Worm (Caenorhabditis elegans) whole organism, young adult: ENCODE data around the gene F20D1.22.

Source experiments
- F33H1.4 ChIP-seq: fragments of 200-800 bp; sonication (Bioruptor generic); IDR thresholded peaks from 2 replicates; pipeline ENCODE4 v1.3.6; 2022; ENCODE audit warnings: missing genetic modification reagents, missing genetic modification characterization, missing compliant biosample characterization
- F49E8.2 ChIP-seq: sonication (generic microtip); optimal IDR thresholded peaks from 3 replicates; lab custom pipeline; 2017; ENCODE audit warnings: missing genetic modification characterization, mild to moderate bottlenecking, missing compliant biosample characterization, antibody characterized with exemption, moderate library complexity; ENCODE audit not compliant: insufficient read depth
- F55B11.4 ChIP-seq: sonication (generic microtip); optimal IDR thresholded peaks from 2 replicates; lab custom pipeline; 2016; ENCODE audit warnings: missing compliant biosample characterization, missing genetic modification characterization, borderline replicate concordance; ENCODE audit not compliant: insufficient read depth
- Y53F4B.3 ChIP-seq: fragments of 200-800 bp; sonication (Bioruptor generic); IDR thresholded peaks from 2 replicates; pipeline ENCODE4 v1.3.6; 2022; ENCODE audit warnings: missing genetic modification reagents, missing genetic modification characterization, missing compliant biosample characterization
- Y56A3A.18 ChIP-seq: fragments of 200-800 bp; sonication (Bioruptor generic); IDR thresholded peaks from 2 replicates; pipeline ENCODE4 v1.3.6; 2022; ENCODE audit warnings: missing genetic modification reagents, missing genetic modification characterization, missing compliant biosample characterization
- Y67H2A.10 ChIP-seq: fragments of 200-800 bp; sonication (Bioruptor generic); conservative IDR thresholded peaks from 2 replicates; pipeline ENCODE4 v1.3.6; 2022; ENCODE audit warnings: missing genetic modification reagents, missing genetic modification characterization, missing compliant biosample characterization
- Y79H2A.3 ChIP-seq: fragments of 200-800 bp; sonication (Bioruptor generic); conservative IDR thresholded peaks from 2 replicates; pipeline ENCODE4 v1.3.6; 2022; ENCODE audit warnings: missing genetic modification reagents, missing genetic modification characterization, missing compliant biosample characterization
- aptf-2 ChIP-seq: fragments of 200-800 bp; sonication (Bioruptor generic); conservative IDR thresholded peaks from 2 replicates; pipeline ENCODE4 v1.3.6; 2022; ENCODE audit warnings: missing genetic modification reagents, missing genetic modification characterization, missing compliant biosample characterization
- athp-1 ChIP-seq: sonication (generic microtip); optimal IDR thresholded peaks from 2 replicates; lab custom pipeline; 2017; ENCODE audit warnings: mild to moderate bottlenecking, missing genetic modification characterization, missing compliant biosample characterization
- bed-2 ChIP-seq: fragments of 200-800 bp; sonication (Bioruptor generic); IDR thresholded peaks from 2 replicates; pipeline ENCODE4 v1.3.6; 2022; ENCODE audit warnings: missing genetic modification reagents, missing genetic modification characterization, missing compliant biosample characterization
- ccch-3 ChIP-seq: fragments of 200-800 bp; sonication (Bioruptor generic); optimal IDR thresholded peaks from 2 replicates; lab custom pipeline; 2018; ENCODE audit warnings: mild to moderate bottlenecking, missing genetic modification characterization, missing compliant biosample characterization
- ceh-100 ChIP-seq: fragments of 200-800 bp; sonication (Bioruptor generic); IDR thresholded peaks from 2 replicates; pipeline ENCODE4 v1.3.6; 2022; ENCODE audit warnings: missing genetic modification reagents, missing genetic modification characterization, missing compliant biosample characterization
- ceh-79 ChIP-seq: sonication (generic microtip); optimal IDR thresholded peaks from 2 replicates; lab custom pipeline; 2017; ENCODE audit warnings: mild to moderate bottlenecking, missing genetic modification characterization, missing compliant biosample characterization
- ceh-91 ChIP-seq: fragments of 200-800 bp; sonication (Bioruptor generic); IDR thresholded peaks from 2 replicates; pipeline ENCODE4 v1.3.6; 2022; ENCODE audit warnings: missing genetic modification reagents, missing genetic modification characterization, missing compliant biosample characterization
- egrh-3 ChIP-seq: fragments of 200-800 bp; sonication (Bioruptor generic); IDR thresholded peaks from 2 replicates; pipeline ENCODE4 v1.3.6; 2022; ENCODE audit warnings: missing genetic modification reagents, missing genetic modification characterization, missing compliant biosample characterization
- ets-4 ChIP-seq: fragments of 200-800 bp; sonication (Bioruptor generic); optimal IDR thresholded peaks from 2 replicates; lab custom pipeline; 2018; ENCODE audit warnings: mild to moderate bottlenecking, missing genetic modification characterization, missing compliant biosample characterization
- hlh-26 ChIP-seq: fragments of 200-800 bp; sonication (Bioruptor generic); conservative IDR thresholded peaks from 2 replicates; pipeline ENCODE4 v1.3.6; 2022; ENCODE audit warnings: missing genetic modification reagents, missing genetic modification characterization, missing compliant biosample characterization
- hmg-1.2 ChIP-seq: fragments of 200-800 bp; sonication (Bioruptor generic); IDR thresholded peaks from 2 replicates; pipeline ENCODE4 v1.3.6; 2022; ENCODE audit warnings: missing genetic modification reagents, missing genetic modification characterization, missing compliant biosample characterization
- lin-26 ChIP-seq: fragments of 200-800 bp; sonication (Bioruptor generic); IDR thresholded peaks from 2 replicates; pipeline ENCODE4 v1.3.6; 2022; ENCODE audit warnings: missing genetic modification reagents, missing genetic modification characterization, missing compliant biosample characterization
- lin-40 ChIP-seq: sonication (generic microtip); optimal IDR thresholded peaks from 2 replicates; lab custom pipeline; 2016; ENCODE audit warnings: missing genetic modification characterization, mild to moderate bottlenecking, missing compliant biosample characterization, missing genotype, missing genetic modification reagents
- lsy-27 ChIP-seq: sonication (generic microtip); optimal IDR thresholded peaks from 2 replicates; lab custom pipeline; 2017; ENCODE audit warnings: missing genetic modification characterization, mild to moderate bottlenecking, missing compliant biosample characterization, antibody characterized with exemption, missing genotype, borderline replicate concordance; ENCODE audit not compliant: insufficient read depth
- madf-10 ChIP-seq: sonication (generic microtip); optimal IDR thresholded peaks from 2 replicates; lab custom pipeline; 2016; ENCODE audit warnings: mild to moderate bottlenecking, missing genetic modification characterization, missing compliant biosample characterization
- mcd-1 ChIP-seq: fragments of 200-800 bp; sonication (Bioruptor generic); IDR thresholded peaks from 2 replicates; pipeline ENCODE4 v1.3.6; 2022; ENCODE audit warnings: missing genetic modification reagents, missing genetic modification characterization, missing compliant biosample characterization
- nfyb-1 ChIP-seq: fragments of 200-800 bp; sonication (Bioruptor generic); IDR thresholded peaks from 2 replicates; pipeline ENCODE4 v1.3.6; 2022; ENCODE audit warnings: missing genetic modification reagents, missing genetic modification characterization, missing compliant biosample characterization
- nhr-179 ChIP-seq: sonication (generic microtip); optimal IDR thresholded peaks from 2 replicates; lab custom pipeline; 2016; ENCODE audit warnings: mild to moderate bottlenecking, missing genetic modification characterization, missing compliant biosample characterization
- nhr-80 ChIP-seq: sonication (generic microtip); optimal IDR thresholded peaks from 2 replicates; lab custom pipeline; 2016; ENCODE audit warnings: missing genetic modification characterization, missing compliant biosample characterization
- repo-1 ChIP-seq: sonication (generic microtip); optimal IDR thresholded peaks from 2 replicates; lab custom pipeline; 2017; ENCODE audit warnings: mild to moderate bottlenecking, missing genetic modification characterization, missing compliant biosample characterization
- snpc-1.1 ChIP-seq: sonication (generic microtip); optimal IDR thresholded peaks from 2 replicates; lab custom pipeline; 2017; ENCODE audit warnings: missing genetic modification characterization, mild to moderate bottlenecking, missing compliant biosample characterization, antibody characterized with exemption, moderate library complexity, missing genotype, missing genetic modification reagents; ENCODE audit not compliant: insufficient read depth
- somi-1 ChIP-seq: fragments of 200-800 bp; sonication (Bioruptor generic); optimal IDR thresholded peaks from 2 replicates; lab custom pipeline; 2018; ENCODE audit warnings: mild to moderate bottlenecking, missing genetic modification characterization, missing compliant biosample characterization
- tbx-9 ChIP-seq: sonication (generic microtip); optimal IDR thresholded peaks from 2 replicates; lab custom pipeline; 2016; ENCODE audit warnings: borderline replicate concordance, missing genetic modification characterization, inconsistent platforms, missing compliant biosample characterization
- unc-62 ChIP-seq: fragments of 150-350 bp; optimal IDR thresholded peaks from 2 replicates; lab custom pipeline; 2014; ENCODE audit warnings: missing biosample characterization, missing genetic modification reagents, missing genetic modification characterization
- xnd-1 ChIP-seq: sonication (generic microtip); optimal IDR thresholded peaks from 2 replicates; lab custom pipeline; 2016; ENCODE audit warnings: missing genotype, missing genetic modification reagents, missing genetic modification characterization, missing compliant biosample characterization
- zfh-2 ChIP-seq: fragments of 200-800 bp; sonication (Bioruptor generic); conservative IDR thresholded peaks from 2 replicates; pipeline ENCODE4 v1.3.6; 2022; ENCODE audit warnings: missing genetic modification reagents, missing genetic modification characterization, missing compliant biosample characterization
- zim-3 ChIP-seq: sonication (generic microtip); optimal IDR thresholded peaks from 2 replicates; lab custom pipeline; 2017; ENCODE audit warnings: mild to moderate bottlenecking, missing genetic modification characterization, moderate library complexity, missing compliant biosample characterization
- ztf-6 ChIP-seq: fragments of 200-800 bp; sonication (Bioruptor generic); IDR thresholded peaks from 2 replicates; pipeline ENCODE4 v1.3.6; 2022; ENCODE audit warnings: missing genetic modification reagents, missing genetic modification characterization, missing compliant biosample characterization

F20D1.22 gene

DNA sequence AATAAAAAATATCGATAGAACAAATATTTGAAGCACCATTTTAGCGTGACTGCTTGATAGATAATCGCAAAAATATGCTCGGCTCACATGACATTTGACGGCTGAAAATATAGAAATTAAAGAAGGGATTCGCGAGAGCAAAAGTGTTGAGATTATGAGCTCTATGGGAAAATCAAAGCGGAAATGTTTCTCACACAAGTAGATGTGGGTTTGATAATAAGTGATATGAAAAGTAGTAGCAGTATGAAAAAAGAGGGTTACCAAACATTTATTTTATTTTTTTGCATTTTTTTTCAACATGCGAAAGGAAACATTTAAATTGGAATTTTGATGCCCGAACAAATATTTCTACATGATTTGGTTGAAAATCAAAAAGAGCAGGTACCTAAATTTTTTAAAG is 24.7 kb downstream of the F20D1.22 start, which contains the start of gene iglr-1:
iglr-1 (minus strand) TSS at position 101 of the 400 bp plus-strand sequence.
- TF ChIP-seq repo-1 (no peak), egrh-3 (GFP tag; lab: Robert Waterston, UW) (no peak), zfh-2 (no peak), madf-10 (no peak), tbx-9 (no peak)

ce11 chrX:14993744-14994143 is 27.1 kb downstream of the F20D1.22 start:
- TF ChIP-seq F55B11.4 (tag; lab: Kevin White, UChicago), result no peak
- no peak for TF ChIP-seq lsy-27 (tag; lab: Kevin White, UChicago)
- no peak for TF ChIP-seq egrh-3 (GFP tag; lab: Robert Waterston, UW)
- no peak for TF ChIP-seq ceh-100
- no peak for TF ChIP-seq snpc-1.1
- TF ChIP-seq nhr-80, result no peak
- TF ChIP-seq F33H1.4 (GFP tag; lab: Robert Waterston, UW), result no peak
- no peak for TF ChIP-seq unc-62
- no peak for TF ChIP-seq mcd-1
- TF ChIP-seq ccch-3, result no peak
- no peak for TF ChIP-seq somi-1 (GFP tag; lab: Kevin White, UChicago)
- TF ChIP-seq nfyb-1 (GFP tag; lab: Robert Waterston, UW), result no peak
- no peak for TF ChIP-seq hmg-1.2 (GFP tag; lab: Robert Waterston, UW)
- no peak for TF ChIP-seq Y56A3A.18 (GFP tag; lab: Robert Waterston, UW)
- no peak for TF ChIP-seq Y79H2A.3 (GFP tag; lab: Robert Waterston, UW)
- TF ChIP-seq lin-26 (GFP tag; lab: Robert Waterston, UW), result no peak
- TF ChIP-seq ceh-91 (GFP tag; lab: Robert Waterston, UW), result no peak
- TF ChIP-seq hlh-26, result no peak

ce11 chrX:14999101-14999500 is 32.5 kb downstream of the F20D1.22 start, which contains the start of gene cutl-3:
TSS of gene cutl-3 (minus strand) at chrX:14999201.
- TF ChIP-seq aptf-2, result no peak
- no peak for TF ChIP-seq lin-40 (tag; lab: Kevin White, UChicago)
- no peak for TF ChIP-seq xnd-1 (tag; lab: Kevin White, UChicago)
- no peak for TF ChIP-seq athp-1
- no peak for TF ChIP-seq bed-2 (GFP tag; lab: Robert Waterston, UW)
- no peak for TF ChIP-seq F49E8.2 (tag; lab: Kevin White, UChicago)
- TF ChIP-seq Y67H2A.10, result no peak
- TF ChIP-seq madf-10, result no peak
- TF ChIP-seq nhr-179 (tag; lab: Kevin White, UChicago), result no peak
- TF ChIP-seq ztf-6 (GFP tag; lab: Robert Waterston, UW), result no peak
- no peak for TF ChIP-seq zim-3 (tag; lab: Kevin White, UChicago)
- TF ChIP-seq Y53F4B.3, result no peak
- TF ChIP-seq ceh-79 (tag; lab: Kevin White, UChicago), result no peak

DNA sequence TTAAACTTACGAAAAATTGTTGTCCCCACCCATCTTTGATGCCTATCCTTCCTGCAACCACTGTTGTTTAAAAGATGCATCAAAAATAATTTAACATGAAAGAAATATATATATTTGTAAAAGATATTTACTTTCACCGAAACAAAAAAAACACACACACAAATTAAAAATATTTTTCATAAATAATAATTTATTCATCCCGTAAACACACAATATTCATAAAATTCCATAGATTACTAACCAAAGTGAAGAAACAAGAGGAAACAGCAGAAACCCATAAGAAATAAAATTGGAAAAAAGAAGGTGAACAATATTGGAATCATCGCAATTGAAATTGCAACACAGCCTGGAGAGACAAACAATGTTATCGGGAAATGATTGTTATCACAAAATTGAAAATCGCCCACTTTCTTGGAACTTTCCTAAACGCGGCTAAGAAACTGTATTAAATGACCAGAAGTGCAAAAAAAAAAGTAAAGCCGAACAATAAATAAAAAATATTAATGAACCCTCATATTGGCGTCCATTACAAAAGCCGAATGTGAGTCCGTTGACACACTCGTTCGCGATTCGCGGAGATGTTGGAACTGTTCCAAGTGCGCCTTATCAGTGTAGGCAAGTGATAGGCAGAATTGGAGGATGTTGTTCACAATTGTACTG is 37.4 kb downstream of the F20D1.22 start, which contains the start of gene slc-25A18.1:
slc-25A18.1 (minus strand) TSS at position 51 of the 660 bp plus-strand sequence.
- TF ChIP-seq nhr-80 (peak; percentile 37), ets-4 (GFP tag; lab: Kevin White, UChicago) (no peak)
